Fruit fly (Drosophila melanogaster) whole organism, wandering third instar larva: ENCODE results near the gene Caper.

Source experiments
- Abd-B ChIP-seq: fragments of >200 bp; optimal IDR thresholded peaks from 2 replicates; lab custom pipeline; 2017; ENCODE audit warnings: missing biosample characterization, missing genetic modification characterization
- CrebA ChIP-seq: fragments of 200-800 bp; sonication (Bioruptor generic); optimal IDR thresholded peaks from 2 replicates; lab custom pipeline; 2016; ENCODE audit warnings: missing biosample characterization, mild to moderate bottlenecking, missing genetic modification characterization, borderline replicate concordance
- Dfd ChIP-seq: fragments of >200 bp; optimal IDR thresholded peaks from 2 replicates; lab custom pipeline; 2017; ENCODE audit warnings: missing biosample characterization, missing genetic modification characterization
- Vsx2 ChIP-seq: fragments of 200-300, 225-300 bp; sonication (Bioruptor generic); optimal IDR thresholded peaks from 2 replicates; lab custom pipeline; 2018; ENCODE audit warnings: missing biosample characterization, missing genetic modification characterization; ENCODE audit not compliant: partially characterized antibody
- dl ChIP-seq, 2 experiments: fragments of 175-275, 200-275 bp in 1 of 2; fragments of 200-275 bp in 1 of 2; sonication (Bioruptor generic); optimal IDR thresholded peaks; lab custom pipeline; 2018; ENCODE audit warnings: mild to moderate bottlenecking in 2 of 2, missing biosample characterization in 2 of 2, missing genetic modification characterization in 2 of 2, moderate library complexity in 2 of 2; ENCODE audit not compliant: partially characterized antibody in 2 of 2, insufficient read depth in 1 of 2
- ey ChIP-seq: fragments of 200-800 bp; sonication (Bioruptor generic); optimal IDR thresholded peaks from 2 replicates; lab custom pipeline; 2016; ENCODE audit warnings: missing biosample characterization, missing genetic modification characterization
- h ChIP-seq: fragments of 200-800 bp; sonication (Bioruptor generic); optimal IDR thresholded peaks from 3 replicates; lab custom pipeline; 2016; ENCODE audit warnings: missing biosample characterization, mild to moderate bottlenecking, missing genetic modification characterization
- psq ChIP-seq: fragments of 200-800 bp; sonication (Bioruptor generic); optimal IDR thresholded peaks from 3 replicates; lab custom pipeline; 2017; ENCODE audit warnings: missing biosample characterization, mild to moderate bottlenecking, missing genetic modification characterization, moderate library complexity
- rgr ChIP-seq: fragments of 200-800 bp; sonication (Bioruptor generic); optimal IDR thresholded peaks from 3 replicates; lab custom pipeline; 2016; ENCODE audit warnings: missing biosample characterization, mild to moderate bottlenecking, missing genetic modification characterization
- sage ChIP-seq: fragments of 200-800 bp; sonication (Bioruptor generic); optimal IDR thresholded peaks from 2 replicates; lab custom pipeline; 2016; ENCODE audit warnings: missing biosample characterization, mild to moderate bottlenecking, missing genetic modification characterization
- sv ChIP-seq: fragments of 200-800 bp; sonication (Bioruptor generic); optimal IDR thresholded peaks from 3 replicates; lab custom pipeline; 2016; ENCODE audit warnings: missing biosample characterization, missing genetic modification characterization
- tai ChIP-seq: sonication (Bioruptor generic); optimal IDR thresholded peaks from 2 replicates; lab custom pipeline; 2016; ENCODE audit warnings: missing biosample characterization, missing genetic modification characterization
- usp ChIP-seq: fragments of >200 bp; optimal IDR thresholded peaks from 2 replicates; lab custom pipeline; 2017; ENCODE audit warnings: missing biosample characterization, missing genetic modification characterization

- TF ChIP-seq sv (GFP tag; lab: Kevin White, UChicago) (no peak), ey (no peak), sage (GFP tag; lab: Kevin White, UChicago) (no peak), usp (GFP tag; lab: Kevin White, UChicago) (no peak), Abd-B (GFP tag; lab: Kevin White, UChicago) (no peak), Vsx2 (GFP tag; lab: Kevin White, UChicago) (no peak), CrebA (GFP tag; lab: Kevin White, UChicago) (no peak), Dfd (GFP tag; lab: Kevin White, UChicago) (no peak), dl (GFP tag; optimal IDR thresholded peaks at IDR 0.05; lab: Kevin White, UChicago; ENCODE audit: insufficient read depth in 1 of 2, partially characterized antibody in 2 of 2) (no peak), h (GFP tag; lab: Kevin White, UChicago) (no peak), psq (GFP tag; lab: Kevin White, UChicago) (no peak), tai (GFP tag; lab: Kevin White, UChicago) (no peak), rgr (GFP tag; lab: Kevin White, UChicago) (no peak)
Measured at dm6 chr2L:6998736-6999135, 33.8 kb upstream of the Caper start.
